Worm (Caenorhabditis elegans): ENCODE measurements around the gene adt-1.

DNA sequence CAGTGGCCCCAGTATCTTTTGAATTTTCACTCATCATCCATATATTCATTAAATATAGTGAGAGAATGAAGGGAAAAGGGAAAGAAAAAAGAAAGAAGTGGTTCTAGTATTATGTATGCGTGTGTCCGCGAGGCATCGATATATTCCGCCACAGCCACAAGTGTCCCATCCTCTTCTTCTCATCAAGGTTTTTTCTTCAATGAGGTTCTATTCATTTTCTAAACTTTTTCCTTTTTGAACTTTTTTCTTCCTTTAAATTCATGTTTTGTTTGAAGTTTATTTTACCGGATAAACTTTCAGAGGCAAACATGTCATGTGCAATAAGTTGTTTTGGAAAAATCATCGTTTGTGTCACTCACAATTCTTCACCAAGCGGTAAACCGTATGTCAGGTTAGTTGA, 33.7 kb downstream of the adt-1 start, which contains the start of gene rgs-2:
- TF ChIP-seq nhr-237 (tag; optimal IDR thresholded peaks at IDR 0.05) (no peak), snpc-4 (tag; optimal IDR thresholded peaks at IDR 0.05) (no peak), sptf-1 (tag; optimal IDR thresholded peaks at IDR 0.05) (no peak), lsy-2 (tag; optimal IDR thresholded peaks at IDR 0.05) (no peak), M03D4.4 (tag; optimal IDR thresholded peaks at IDR 0.05) (no peak)
